Fruit fly (Drosophila melanogaster): Measurements from ENCODE around the gene robl37BC.

Gene robl37BC

dm6 chr2L:18966214-18966556, 44.5 kb upstream of the robl37BC start (continued):
- TF ChIP-seq insv (GFP tag; optimal IDR thresholded peaks at IDR 0.05) (no peak), ham (GFP tag; IDR thresholded peaks at IDR 0.05) (peak; percentile 90), CG4617 (GFP tag; optimal IDR thresholded peaks at IDR 0.05; ENCODE audit: borderline replicate concordance) (peak; percentile 34), CG10979 (tag; optimal IDR thresholded peaks at IDR 0.05) (peak; percentile 56), Hey (tag; optimal IDR thresholded peaks at IDR 0.05) (no peak), Lhr (GFP tag; optimal IDR thresholded peaks at IDR 0.05) (no peak), CG1024 (GFP tag; IDR thresholded peaks at IDR 0.05) (peak; percentile 48), CG4328 (GFP tag; optimal IDR thresholded peaks at IDR 0.05) (no peak), ERR (GFP tag; optimal IDR thresholded peaks at IDR 0.05) (no peak), lov (optimal IDR thresholded peaks at IDR 0.05) (no peak), lov (GFP tag; IDR thresholded peaks at IDR 0.05) (no peak), ac (GFP tag; optimal IDR thresholded peaks at IDR 0.05) (no peak), BtbVII (GFP tag; optimal IDR thresholded peaks at IDR 0.05) (peak; percentile 83), mirr (GFP tag; optimal IDR thresholded peaks at IDR 0.05) (no peak), z (GFP tag; IDR thresholded peaks at IDR 0.05) (peak; percentile 24; the same call in 1 of the 3 replicates), Bdp1 (GFP tag; optimal IDR thresholded peaks at IDR 0.05) (no peak), stc (GFP tag; IDR thresholded peaks at IDR 0.05) (peak; percentile 81), Fer2 (tag; optimal IDR thresholded peaks at IDR 0.05) (peak; percentile 77), CG17829 (tag; optimal IDR thresholded peaks at IDR 0.05) (peak; percentile 75), CG1602 (GFP tag; optimal IDR thresholded peaks at IDR 0.05) (peak; percentile 53), Gsc (GFP tag; IDR thresholded peaks at IDR 0.05) (no peak), Camta (GFP tag; optimal IDR thresholded peaks at IDR 0.05) (no peak), CG2129 (GFP tag; IDR thresholded peaks at IDR 0.05; ENCODE audit: partially characterized antibody) (no peak), CG5245 (GFP tag; optimal IDR thresholded peaks at IDR 0.05) (peak; percentile 19), lola (GFP tag; optimal IDR thresholded peaks at IDR 0.05) (peak in 1 of 3 experiments; percentile 6), Abd-B (GFP tag; optimal IDR thresholded peaks at IDR 0.05) (peak; percentile 53), caup (GFP tag; optimal IDR thresholded peaks at IDR 0.05; ENCODE audit: severe bottlenecking) (peak; percentile 81), sna (GFP tag; IDR thresholded peaks at IDR 0.05; ENCODE audit: partially characterized antibody) (no peak), CG4707 (GFP tag; optimal IDR thresholded peaks at IDR 0.05) (peak; percentile 16), chn (GFP tag; optimal IDR thresholded peaks at IDR 0.05) (no peak), CG15696 (tag; optimal IDR thresholded peaks at IDR 0.05) (peak; percentile 66), Dbx (GFP tag; IDR thresholded peaks at IDR 0.05) (peak; percentile 97), CG9797 (GFP tag; optimal IDR thresholded peaks at IDR 0.05) (no peak), pros (GFP tag; optimal IDR thresholded peaks at IDR 0.05) (no peak), trh (GFP tag; optimal IDR thresholded peaks at IDR 0.05) (no peak), sob (GFP tag; IDR thresholded peaks at IDR 0.05) (peak; percentile 94), dati (GFP tag; IDR thresholded peaks at IDR 0.05) (0 out of 2 replicates have a peak, but pooled peaks have one; percentile 29), Hmx (GFP tag; optimal IDR thresholded peaks at IDR 0.05) (no peak), Dref (GFP tag; IDR thresholded peaks at IDR 0.05) (peak; percentile 35; the same call in 1 of the 2 replicates), TFAM (GFP tag; optimal IDR thresholded peaks at IDR 0.05) (no peak), Elba2 (GFP tag; optimal IDR thresholded peaks at IDR 0.05) (peak; percentile 13), toy (GFP tag; IDR thresholded peaks at IDR 0.05) (peak; percentile 86), CG7745 (tag; optimal IDR thresholded peaks at IDR 0.05) (no peak), Awh (GFP tag; IDR thresholded peaks at IDR 0.05) (peak; percentile 71), CG34422 (GFP tag; IDR thresholded peaks at IDR 0.05) (peak; percentile 89), CG12769 (tag; optimal IDR thresholded peaks at IDR 0.05) (no peak), CG9876 (GFP tag; optimal IDR thresholded peaks at IDR 0.05) (no peak), gt (GFP tag; IDR thresholded peaks at IDR 0.05) (no peak), chif (GFP tag; optimal IDR thresholded peaks at IDR 0.05) (peak; percentile 5 to 33), CG2116 (GFP tag; optimal IDR thresholded peaks at IDR 0.05) (no peak), Bgb (GFP tag; IDR thresholded peaks at IDR 0.05; ENCODE audit: partially characterized antibody) (no peak)

All from whole organism, embryonic.